Fruit fly (Drosophila melanogaster) whole organism, embryonic: ENCODE measurements around the gene CG4962.

ENCODE experiments used
- ATbp ChIP-seq: fragments of 200-800 bp; sonication (Bioruptor generic); optimal IDR thresholded peaks from 2 replicates; lab custom pipeline; 2017; ENCODE audit warnings: missing biosample characterization, mild to moderate bottlenecking, missing genetic modification characterization, missing genetic modification reagents
- Adf1 ChIP-seq: fragments of 200-800 bp; sonication (Bioruptor generic); IDR thresholded peaks from 2 replicates; pipeline ENCODE4 v1.3.6; 2022; ENCODE audit warnings: missing biosample characterization, missing genetic modification characterization
- Atf6 ChIP-seq: fragments of 200-800 bp; sonication (Bioruptor generic); IDR thresholded peaks from 2 replicates; pipeline ENCODE4 v1.3.6; 2022; ENCODE audit warnings: missing biosample characterization, missing genetic modification characterization
- B-H1 ChIP-seq: fragments of 200-800 bp; sonication (Bioruptor generic); IDR thresholded peaks from 3 replicates; pipeline ENCODE4 v1.3.6; 2022; ENCODE audit warnings: missing biosample characterization, missing genetic modification characterization
- C15 ChIP-seq: fragments of 200-800 bp; sonication (Bioruptor generic); IDR thresholded peaks from 3 replicates; pipeline ENCODE4 v1.3.6; 2022; ENCODE audit warnings: missing biosample characterization, missing genetic modification characterization
- CG10366 ChIP-seq: fragments of 200-800 bp; sonication (Bioruptor generic); IDR thresholded peaks from 2 replicates; pipeline ENCODE4 v1.3.6; 2022; ENCODE audit warnings: missing biosample characterization, missing genetic modification characterization
- CG12659 ChIP-seq: fragments of 200-800 bp; sonication (Bioruptor generic); optimal IDR thresholded peaks from 3 replicates; lab custom pipeline; 2017; ENCODE audit warnings: mild to moderate bottlenecking, missing biosample characterization, missing genetic modification reagents, missing genetic modification characterization
- CG13123 ChIP-seq: fragments of 200-800 bp; sonication (Bioruptor generic); optimal IDR thresholded peaks from 2 replicates; lab custom pipeline; 2016; ENCODE audit warnings: missing biosample characterization, missing genetic modification characterization
- CG13624 ChIP-seq: fragments of 200-800 bp; sonication (Bioruptor generic); optimal IDR thresholded peaks from 2 replicates; lab custom pipeline; 2016; ENCODE audit warnings: missing biosample characterization, missing genetic modification characterization
- CG14014 ChIP-seq: fragments of 200-800 bp; sonication (Bioruptor generic); IDR thresholded peaks from 2 replicates; pipeline ENCODE4 v1.3.6; 2022; ENCODE audit warnings: missing biosample characterization, missing genetic modification characterization
- CG14441 ChIP-seq: fragments of 200-800 bp; sonication (Bioruptor generic); IDR thresholded peaks from 2 replicates; pipeline ENCODE4 v1.3.6; 2022; ENCODE audit warnings: missing biosample characterization, missing genetic modification characterization
- CG15601 ChIP-seq: fragments of 200-800 bp; sonication (Bioruptor generic); optimal IDR thresholded peaks from 3 replicates; lab custom pipeline; 2019; ENCODE audit warnings: missing biosample characterization, mild to moderate bottlenecking, missing genetic modification characterization, moderate library complexity
- CG17328 ChIP-seq: fragments of 200-800 bp; sonication (Bioruptor generic); IDR thresholded peaks from 2 replicates; pipeline ENCODE4 v1.3.6; 2022; ENCODE audit warnings: missing biosample characterization, missing genetic modification characterization
- CG1792 ChIP-seq: fragments of 200-800 bp; sonication (Bioruptor generic); optimal IDR thresholded peaks from 2 replicates; lab custom pipeline; 2016; ENCODE audit warnings: missing biosample characterization, missing genetic modification characterization
- CG2889 ChIP-seq: fragments of 200-800 bp; sonication (Bioruptor generic); IDR thresholded peaks from 3 replicates; pipeline ENCODE4 v1.3.6; 2022; ENCODE audit warnings: missing biosample characterization, missing genetic modification characterization
- CG30403 ChIP-seq: fragments of 200-800 bp; sonication (Bioruptor generic); optimal IDR thresholded peaks from 3 replicates; lab custom pipeline; 2016; ENCODE audit warnings: missing biosample characterization, missing genetic modification characterization
- CG4707 ChIP-seq: fragments of 200-800 bp; sonication (Bioruptor generic); optimal IDR thresholded peaks from 2 replicates; lab custom pipeline; 2018; ENCODE audit warnings: missing biosample characterization, mild to moderate bottlenecking, missing genetic modification characterization, moderate library complexity
- CG4730 ChIP-seq: fragments of 200-800 bp; sonication (Bioruptor generic); IDR thresholded peaks from 2 replicates; pipeline ENCODE4 v1.3.6; 2022; ENCODE audit warnings: missing biosample characterization, missing genetic modification characterization
- CG6254 ChIP-seq: fragments of 200-800 bp; sonication (Bioruptor generic); optimal IDR thresholded peaks from 3 replicates; lab custom pipeline; 2017; ENCODE audit warnings: mild to moderate bottlenecking, missing biosample characterization, missing genetic modification reagents, missing genetic modification characterization
- CG6683 ChIP-seq: fragments of 200-800 bp; sonication (Bioruptor generic); optimal IDR thresholded peaks from 2 replicates; lab custom pipeline; 2017; ENCODE audit warnings: missing biosample characterization, mild to moderate bottlenecking, missing genetic modification characterization, missing genetic modification reagents
- CG8089 ChIP-seq: fragments of 200-800 bp; sonication (Bioruptor generic); optimal IDR thresholded peaks from 3 replicates; lab custom pipeline; 2016; ENCODE audit warnings: missing biosample characterization, missing genetic modification characterization
- CG8388 ChIP-seq: fragments of 200-800 bp; sonication (Bioruptor generic); optimal IDR thresholded peaks from 2 replicates; lab custom pipeline; 2019; ENCODE audit warnings: missing biosample characterization, mild to moderate bottlenecking, missing genetic modification characterization, moderate library complexity
- CG9215 ChIP-seq: fragments of 200-800 bp; sonication (Bioruptor generic); IDR thresholded peaks from 2 replicates; pipeline ENCODE4 v1.3.6; 2022; ENCODE audit warnings: missing biosample characterization, missing genetic modification characterization
- CG9876 ChIP-seq: fragments of 200-800 bp; sonication (Bioruptor generic); optimal IDR thresholded peaks from 2 replicates; lab custom pipeline; 2016; ENCODE audit warnings: missing biosample characterization, missing genetic modification characterization
- Deaf1 ChIP-seq: fragments of 200-800 bp; optimal IDR thresholded peaks from 3 replicates; lab custom pipeline; 2019; ENCODE audit warnings: missing biosample characterization, mild to moderate bottlenecking, missing genetic modification characterization, moderate library complexity
- E2f1 ChIP-seq: fragments of 200-800 bp; sonication (Bioruptor generic); IDR thresholded peaks from 2 replicates; pipeline ENCODE4 v1.3.6; 2022; ENCODE audit warnings: missing biosample characterization, missing genetic modification characterization
- H15 ChIP-seq: fragments of 200-800 bp; sonication (Bioruptor generic); IDR thresholded peaks from 3 replicates; pipeline ENCODE4 v1.3.6; 2022; ENCODE audit warnings: missing biosample characterization, missing genetic modification characterization
- Jarid2 ChIP-seq: fragments of 200-800 bp; sonication (Bioruptor generic); optimal IDR thresholded peaks from 3 replicates; lab custom pipeline; 2017; ENCODE audit warnings: mild to moderate bottlenecking, missing biosample characterization, missing genetic modification reagents, missing genetic modification characterization
- Mad ChIP-seq: fragments of 200-800 bp; sonication (Bioruptor generic); optimal IDR thresholded peaks from 2 replicates; lab custom pipeline; 2016; ENCODE audit warnings: missing biosample characterization, missing genetic modification characterization
- Med ChIP-seq: fragments of 200-800 bp; sonication (Bioruptor generic); peaks from one replicate; lab custom pipeline; 2016; ENCODE audit warnings: missing biosample characterization, missing genetic modification characterization, mild to moderate bottlenecking, inconsistent platforms, moderate library complexity
- Oli ChIP-seq: fragments of 200-800 bp; sonication (Bioruptor generic); optimal IDR thresholded peaks from 2 replicates; lab custom pipeline; 2018; ENCODE audit warnings: missing biosample characterization, mild to moderate bottlenecking, missing genetic modification characterization, moderate library complexity
- abd-A ChIP-seq: fragments of 200-800 bp; sonication (Bioruptor generic); optimal IDR thresholded peaks from 3 replicates; lab custom pipeline; 2019; ENCODE audit warnings: missing biosample characterization, mild to moderate bottlenecking, missing genetic modification characterization, moderate library complexity
- ac ChIP-seq: fragments of 200-800 bp; sonication (Bioruptor generic); optimal IDR thresholded peaks from 3 replicates; lab custom pipeline; 2017; ENCODE audit warnings: missing biosample characterization, mild to moderate bottlenecking, missing genetic modification characterization
- aop ChIP-seq: fragments of 200-800 bp; sonication (Bioruptor generic); IDR thresholded peaks from 2 replicates; pipeline ENCODE4 v1.3.6; 2022; ENCODE audit warnings: missing biosample characterization, missing genetic modification characterization
- ap ChIP-seq: fragments of 200-800 bp; sonication (Bioruptor generic); IDR thresholded peaks from 2 replicates; pipeline ENCODE4 v1.3.6; 2022; ENCODE audit warnings: missing biosample characterization, missing genetic modification characterization
- ash1 ChIP-seq: fragments of 200-800 bp; sonication (Bioruptor generic); optimal IDR thresholded peaks from 2 replicates; lab custom pipeline; 2018; ENCODE audit warnings: missing biosample characterization, mild to moderate bottlenecking, missing genetic modification characterization
- bsh ChIP-seq, 2 experiments: fragments of 200-800 bp; sonication (Bioruptor generic); optimal IDR thresholded peaks; 2 replicates each; lab custom pipeline; 2017 to 2018; ENCODE audit warnings: mild to moderate bottlenecking in 2 of 2, missing biosample characterization in 2 of 2, missing genetic modification characterization in 2 of 2, moderate library complexity in 1 of 2
- da ChIP-seq: fragments of 200-800 bp; sonication (Bioruptor generic); optimal IDR thresholded peaks from 2 replicates; lab custom pipeline; 2016; ENCODE audit warnings: missing biosample characterization, missing genetic modification characterization
- ewg ChIP-seq: fragments of 200-800 bp; sonication (Bioruptor generic); optimal IDR thresholded peaks from 3 replicates; lab custom pipeline; 2017; ENCODE audit warnings: mild to moderate bottlenecking, missing biosample characterization, missing genetic modification reagents, missing genetic modification characterization
- grn ChIP-seq: fragments of 200-800 bp; sonication (Bioruptor generic); optimal IDR thresholded peaks from 3 replicates; lab custom pipeline; 2017; ENCODE audit warnings: missing biosample characterization, missing genetic modification characterization
- gsb-n ChIP-seq: fragments of 200-800 bp; sonication (Bioruptor generic); optimal IDR thresholded peaks from 3 replicates; lab custom pipeline; 2018; ENCODE audit warnings: missing biosample characterization, mild to moderate bottlenecking, missing genetic modification characterization
- mam ChIP-seq: fragments of 200-800 bp; sonication (Bioruptor generic); optimal IDR thresholded peaks from 3 replicates; lab custom pipeline; 2016; ENCODE audit warnings: missing biosample characterization, missing genetic modification characterization
- onecut ChIP-seq: fragments of 200-800 bp; sonication (Bioruptor generic); IDR thresholded peaks from 2 replicates; pipeline ENCODE4 v1.3.6; 2022; ENCODE audit warnings: missing biosample characterization, missing genetic modification characterization
- pho ChIP-seq: fragments of 200-800 bp; sonication (Bioruptor generic); optimal IDR thresholded peaks from 2 replicates; lab custom pipeline; 2016; ENCODE audit warnings: missing biosample characterization, missing genetic modification characterization
- run ChIP-seq: fragments of 200-800 bp; sonication (Bioruptor generic); optimal IDR thresholded peaks from 3 replicates; lab custom pipeline; 2018; ENCODE audit warnings: missing biosample characterization, mild to moderate bottlenecking, missing genetic modification characterization
- sens-2 ChIP-seq: fragments of 200-800 bp; sonication (Bioruptor generic); IDR thresholded peaks from 2 replicates; pipeline ENCODE4 v1.3.6; 2022; ENCODE audit warnings: missing biosample characterization, missing genetic modification characterization
- shn ChIP-seq: fragments of 200-800 bp; sonication (Bioruptor generic); optimal IDR thresholded peaks from 3 replicates; lab custom pipeline; 2016; ENCODE audit warnings: missing biosample characterization, missing genetic modification characterization
- slou ChIP-seq: fragments of 200-800 bp; sonication (Bioruptor generic); optimal IDR thresholded peaks from 3 replicates; lab custom pipeline; 2016; ENCODE audit warnings: missing biosample characterization, missing genetic modification characterization
- sug ChIP-seq: fragments of 200-800 bp; optimal IDR thresholded peaks from 2 replicates; lab custom pipeline; 2019; ENCODE audit warnings: missing biosample characterization, mild to moderate bottlenecking, missing genetic modification characterization, moderate library complexity
- tap ChIP-seq: fragments of 200-800 bp; optimal IDR thresholded peaks from 3 replicates; lab custom pipeline; 2019; ENCODE audit warnings: missing biosample characterization, mild to moderate bottlenecking, missing genetic modification characterization, moderate library complexity
- vvl ChIP-seq: fragments of 200-800 bp; sonication (Bioruptor generic); IDR thresholded peaks from 2 replicates; pipeline ENCODE4 v1.3.6; 2022; ENCODE audit warnings: missing biosample characterization, missing genetic modification characterization
- yki ChIP-seq: fragments of >200 bp; optimal IDR thresholded peaks from 3 replicates; lab custom pipeline; 2018

Gene CG4962

DNA sequence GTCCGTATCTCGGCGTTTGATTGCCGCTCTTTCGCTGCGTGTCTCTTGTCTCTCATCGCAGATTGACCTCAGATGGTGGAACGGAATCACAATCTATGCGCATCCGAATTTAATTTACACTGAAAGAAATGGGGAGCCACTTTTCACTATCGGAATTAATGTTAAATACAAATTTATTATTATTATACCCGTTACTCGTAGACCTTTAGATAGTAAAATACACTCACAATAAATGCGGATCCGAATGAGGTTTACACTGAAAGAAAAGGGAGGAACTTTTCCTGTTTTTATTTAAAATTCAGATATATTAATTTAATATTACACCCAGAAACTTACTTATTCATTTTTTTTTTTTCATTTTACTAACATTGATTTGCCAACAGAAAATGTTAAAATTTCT is 6.3 kb downstream of the CG4962 start (continued):
- TF ChIP-seq CG2889 (no peak), da (GFP tag; lab: Kevin White, UChicago) (no peak), Adf1 (no peak), CG12659 (GFP tag; lab: Kevin White, UChicago) (peak; percentile 19), sug (tag; lab: Kevin White, UChicago) (no peak), Deaf1 (tag; lab: Kevin White, UChicago) (no peak), abd-A (tag; lab: Kevin White, UChicago) (no peak), CG8388 (GFP tag; lab: Kevin White, UChicago) (no peak), CG6254 (GFP tag; lab: Kevin White, UChicago) (no peak), CG15601 (tag; lab: Kevin White, UChicago) (no peak), vvl (peak; percentile 40; the same call in 1 of the 2 replicates), bsh (GFP tag; optimal IDR thresholded peaks at IDR 0.05; lab: Kevin White, UChicago) (no peak), Atf6 (GFP tag; lab: Robert Waterston, UW) (peak; percentile 38; the same call in 1 of the 2 replicates), Jarid2 (no peak), CG8089 (GFP tag; lab: Kevin White, UChicago) (no peak), tap (tag; lab: Kevin White, UChicago) (peak; percentile 5), ac (GFP tag; lab: Kevin White, UChicago) (no peak), grn (no peak), CG10366 (GFP tag; lab: Robert Waterston, UW) (no peak; the same call in 1 of the 2 replicates), shn (GFP tag; lab: Kevin White, UChicago) (no peak), CG30403 (GFP tag; lab: Kevin White, UChicago) (peak; percentile 48), run (tag; lab: Kevin White, UChicago) (no peak), ash1 (no peak), E2f1 (GFP tag; lab: Robert Waterston, UW) (peak; percentile 33; the same call in 1 of the 2 replicates), CG1792 (GFP tag; lab: Kevin White, UChicago) (no peak), mam (no peak), pho (no peak), CG9876 (GFP tag; lab: Kevin White, UChicago) (no peak), yki (no peak), H15 (GFP tag; lab: Robert Waterston, UW) (peak; percentile 53; the same call in 1 of the 3 replicates), CG6683 (GFP tag; lab: Kevin White, UChicago) (no peak), Mad (GFP tag; lab: Kevin White, UChicago) (no peak), CG17328 (GFP tag; lab: Robert Waterston, UW) (peak; percentile 44; the same call in 1 of the 2 replicates), gsb-n (tag; lab: Kevin White, UChicago) (no peak), CG13123 (GFP tag; lab: Kevin White, UChicago) (no peak), CG9215 (GFP tag; lab: Robert Waterston, UW) (no peak), onecut (GFP tag; lab: Robert Waterston, UW) (0 out of 2 replicates have a peak, but pooled peaks have one; percentile 7), Oli (peak; percentile 61), sens-2 (GFP tag; lab: Robert Waterston, UW) (no peak), B-H1 (GFP tag; lab: Robert Waterston, UW) (0 out of 3 replicates have a peak, but pooled peaks have one; percentile 16), CG14014 (GFP tag; lab: Robert Waterston, UW) (no peak), ap (peak; percentile 65), ewg (GFP tag; lab: Kevin White, UChicago) (no peak), CG13624 (GFP tag; lab: Kevin White, UChicago) (no peak), Med (GFP tag; lab: Kevin White, UChicago) (no peak), slou (GFP tag; lab: Kevin White, UChicago) (no peak), ATbp (GFP tag; lab: Kevin White, UChicago) (no peak), CG14441 (GFP tag; lab: Robert Waterston, UW) (peak; percentile 33; the same call in 1 of the 2 replicates), aop (GFP tag; lab: Robert Waterston, UW) (no peak), CG4730 (GFP tag; lab: Robert Waterston, UW) (peak; percentile 50; the same call in 1 of the 2 replicates), C15 (GFP tag; lab: Robert Waterston, UW) (no peak), CG4707 (no peak)
